Worm (Caenorhabditis elegans): Measurements from ENCODE around the gene R13D7.2.

R13D7.2 gene

DNA sequence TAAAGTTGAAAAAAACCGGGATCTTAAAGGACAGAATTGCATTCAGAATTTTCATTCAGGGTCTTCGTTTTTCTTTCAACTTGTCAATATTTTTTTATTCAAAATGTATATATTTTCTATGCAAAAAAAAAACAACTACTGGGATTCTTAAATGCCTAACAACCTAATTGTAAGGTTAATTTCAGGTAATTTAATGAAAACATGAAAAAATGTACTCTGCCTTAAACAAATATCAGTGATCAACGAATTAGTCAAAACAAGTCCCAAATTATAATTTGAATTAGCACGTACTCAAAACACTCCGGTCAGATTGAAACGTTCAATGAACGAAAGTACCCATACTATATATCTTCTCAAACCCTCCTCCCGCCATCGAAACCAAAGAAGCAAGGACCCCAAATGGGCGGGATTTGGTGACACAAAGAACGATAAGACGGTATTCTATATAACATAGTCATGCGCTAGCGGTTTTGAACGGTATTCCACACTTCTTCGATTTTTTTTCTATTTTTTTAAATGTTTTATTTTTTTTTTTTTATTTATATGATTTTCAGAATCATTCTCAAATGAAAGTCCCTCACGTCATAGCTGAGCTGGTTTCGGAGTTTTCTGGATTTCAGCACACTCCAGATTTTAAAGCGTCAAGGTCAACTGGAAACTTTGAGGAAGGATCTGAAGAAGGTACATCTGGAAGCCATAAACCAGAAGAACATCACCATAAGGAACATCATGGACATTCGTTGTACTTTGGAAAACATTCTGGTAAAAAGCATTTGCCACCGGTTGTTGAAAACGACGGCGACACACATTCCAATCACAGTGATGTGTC is 25.9 kb downstream of the R13D7.2 start, which contains the start of the genes ddo-2 and F25E5.8:
TSS of gene ddo-2 (minus strand) at position 330 of the 829 bp plus-strand sequence.
TSS of gene F25E5.8 (plus strand) at position 555 of the 829 bp plus-strand sequence.
- TF ChIP-seq ztf-4 (tag; optimal IDR thresholded peaks at IDR 0.05) = no peak
- no peak for TF ChIP-seq nhr-6 (tag; optimal IDR thresholded peaks at IDR 0.05)
- TF ChIP-seq sma-3 (GFP tag; optimal IDR thresholded peaks at IDR 0.05) = peak; percentile 20
- TF ChIP-seq C34F6.9 (tag; optimal IDR thresholded peaks at IDR 0.05) = no peak
- no peak for TF ChIP-seq sma-9 (GFP tag; optimal IDR thresholded peaks at IDR 0.05)
- TF ChIP-seq sma-9 (tag; optimal IDR thresholded peaks at IDR 0.05) = no peak
- no peak for TF ChIP-seq lin-11 (tag; optimal IDR thresholded peaks at IDR 0.05)
- peak; percentile 30 for TF ChIP-seq nhr-21 (tag; optimal IDR thresholded peaks at IDR 0.05)
- no peak for TF ChIP-seq ceh-82 (tag; optimal IDR thresholded peaks at IDR 0.05)
- TF ChIP-seq aly-2 (tag; optimal IDR thresholded peaks at IDR 0.05) = no peak
- no peak for TF ChIP-seq lin-39 (tag; optimal IDR thresholded peaks at IDR 0.05)
- peak; percentile 1 for TF ChIP-seq sem-4 (tag; optimal IDR thresholded peaks at IDR 0.05)
- TF ChIP-seq ama-1 (optimal IDR thresholded peaks at IDR 0.05) = peak; percentile 87
- TF ChIP-seq mdl-1 (tag; optimal IDR thresholded peaks at IDR 0.05) = no peak
- TF ChIP-seq skn-1 (tag; optimal IDR thresholded peaks at IDR 0.05) = no peak
- TF ChIP-seq nhr-77 (tag; optimal IDR thresholded peaks at IDR 0.05) = no peak
- TF ChIP-seq nhr-25 (tag; optimal IDR thresholded peaks at IDR 0.05) = peak; percentile 59
- no peak for TF ChIP-seq nhr-237 (tag; optimal IDR thresholded peaks at IDR 0.05)
- TF ChIP-seq R02D3.7 (tag; optimal IDR thresholded peaks at IDR 0.05) = no peak
- peak; percentile 38 for TF ChIP-seq blmp-1 (tag; optimal IDR thresholded peaks at IDR 0.05; ENCODE audit: insufficient read depth)
- TF ChIP-seq mab-5 (tag; optimal IDR thresholded peaks at IDR 0.05) = no peak
- no peak for TF ChIP-seq nhr-23 (tag; optimal IDR thresholded peaks at IDR 0.05)
- TF ChIP-seq Y55F3AM.14 (GFP tag; optimal IDR thresholded peaks at IDR 0.05) = no peak
- TF ChIP-seq alr-1 (tag; optimal IDR thresholded peaks at IDR 0.05) = no peak
- TF ChIP-seq elt-1 (tag; optimal IDR thresholded peaks at IDR 0.05) = no peak

- TF ChIP-seq nhr-25 (tag; optimal IDR thresholded peaks at IDR 0.05) (no peak), fos-1 (tag; optimal IDR thresholded peaks at IDR 0.05) (no peak), lin-39 (tag; optimal IDR thresholded peaks at IDR 0.05) (no peak), ama-1 (optimal IDR thresholded peaks at IDR 0.05) (no peak), nhr-23 (tag; optimal IDR thresholded peaks at IDR 0.05) (no peak), sma-3 (GFP tag; optimal IDR thresholded peaks at IDR 0.05) (no peak), ceh-16 (tag; optimal IDR thresholded peaks at IDR 0.05) (no peak), dmd-4 (tag; optimal IDR thresholded peaks at IDR 0.05) (no peak), ceh-82 (tag; optimal IDR thresholded peaks at IDR 0.05) (no peak), ZK546.5 (tag; optimal IDR thresholded peaks at IDR 0.05) (no peak)
Observed at ce11 chrV:7436509-7436908, 26.8 kb downstream of the R13D7.2 start.

- TF ChIP-seq ceh-16 (tag; optimal IDR thresholded peaks at IDR 0.05) = no peak
- no peak for TF ChIP-seq unc-39 (tag; optimal IDR thresholded peaks at IDR 0.05)
- TF ChIP-seq ZK546.5 (tag; optimal IDR thresholded peaks at IDR 0.05) = no peak
- TF ChIP-seq lin-39 (tag; optimal IDR thresholded peaks at IDR 0.05) = no peak
- TF ChIP-seq peb-1 (tag; optimal IDR thresholded peaks at IDR 0.05) = no peak
- TF ChIP-seq unc-62 (GFP tag; optimal IDR thresholded peaks at IDR 0.05) = no peak
- peak; percentile 45 for TF ChIP-seq C34F6.9 (tag; optimal IDR thresholded peaks at IDR 0.05)
- no peak for TF ChIP-seq elt-3 (tag; optimal IDR thresholded peaks at IDR 0.05)
- TF ChIP-seq nhr-129 (tag; optimal IDR thresholded peaks at IDR 0.05) = peak; percentile 59
- no peak for TF ChIP-seq elt-1 (tag; optimal IDR thresholded peaks at IDR 0.05)
- no peak for TF ChIP-seq R02D3.7 (tag; optimal IDR thresholded peaks at IDR 0.05)
- peak; percentile 52 for TF ChIP-seq sma-9 (GFP tag; optimal IDR thresholded peaks at IDR 0.05)
- no peak for TF ChIP-seq sma-9 (tag; optimal IDR thresholded peaks at IDR 0.05)
- peak; percentile 5 for TF ChIP-seq ztf-4 (tag; optimal IDR thresholded peaks at IDR 0.05)
- TF ChIP-seq lsy-2 (tag; optimal IDR thresholded peaks at IDR 0.05) = peak in 1 of 2 experiments; percentile 5
- no peak for TF ChIP-seq sem-4 (tag; optimal IDR thresholded peaks at IDR 0.05)
- peak; percentile 72 for TF ChIP-seq sma-3 (GFP tag; optimal IDR thresholded peaks at IDR 0.05)
- peak; percentile 98 for TF ChIP-seq ama-1 (optimal IDR thresholded peaks at IDR 0.05)
- TF ChIP-seq aly-2 (tag; optimal IDR thresholded peaks at IDR 0.05) = no peak
- TF ChIP-seq ztf-1 (GFP tag; conservative IDR thresholded peaks at IDR 0.05) = no peak
- no peak for TF ChIP-seq alr-1 (tag; optimal IDR thresholded peaks at IDR 0.05)
- no peak for TF ChIP-seq nhr-77 (tag; optimal IDR thresholded peaks at IDR 0.05)
- TF ChIP-seq blmp-1 (tag; optimal IDR thresholded peaks at IDR 0.05; ENCODE audit: insufficient read depth) = peak; percentile 59
- TF ChIP-seq ceh-82 (tag; optimal IDR thresholded peaks at IDR 0.05) = no peak
- TF ChIP-seq unc-55 (GFP tag; optimal IDR thresholded peaks at IDR 0.05) = no peak
- no peak for TF ChIP-seq F13H6.1 (tag; optimal IDR thresholded peaks at IDR 0.05)
- no peak for TF ChIP-seq nhr-23 (tag; optimal IDR thresholded peaks at IDR 0.05)
- TF ChIP-seq lin-13 (GFP tag; optimal IDR thresholded peaks at IDR 0.05) = no peak
- no peak for TF ChIP-seq nhr-237 (tag; optimal IDR thresholded peaks at IDR 0.05)
- no peak for TF ChIP-seq nhr-10 (tag; optimal IDR thresholded peaks at IDR 0.05)
- TF ChIP-seq lin-11 (tag; optimal IDR thresholded peaks at IDR 0.05) = no peak
- no peak for TF ChIP-seq mdl-1 (tag; optimal IDR thresholded peaks at IDR 0.05)
- peak; percentile 94 for TF ChIP-seq nhr-21 (tag; optimal IDR thresholded peaks at IDR 0.05)
- TF ChIP-seq nhr-11 (tag; optimal IDR thresholded peaks at IDR 0.05) = no peak
- TF ChIP-seq fos-1 (tag; optimal IDR thresholded peaks at IDR 0.05) = peak; percentile 31
- TF ChIP-seq nhr-6 (tag; optimal IDR thresholded peaks at IDR 0.05) = no peak
- no peak for TF ChIP-seq snpc-4 (tag; optimal IDR thresholded peaks at IDR 0.05)
- TF ChIP-seq crh-2 (tag; optimal IDR thresholded peaks at IDR 0.05) = peak; percentile 30
- no peak for TF ChIP-seq ztf-11 (tag; optimal IDR thresholded peaks at IDR 0.05)
- TF ChIP-seq zag-1 (tag; optimal IDR thresholded peaks at IDR 0.05) = no peak
Observed at ce11 chrV:7436911-7437310, 27.2 kb downstream of the R13D7.2 start.
